Fruit fly (Drosophila melanogaster) whole organism, embryonic: ENCODE results near the gene sni.

Source experiments
- CG17568 ChIP-seq: fragments of 200-800 bp; sonication (Bioruptor generic); optimal IDR thresholded peaks from 2 replicates; lab custom pipeline; 2018; ENCODE audit warnings: missing biosample characterization, mild to moderate bottlenecking, missing genetic modification characterization, moderate library complexity
- CG3838 ChIP-seq: fragments of 200-800 bp; sonication (Bioruptor generic); optimal IDR thresholded peaks from 3 replicates; lab custom pipeline; 2016; ENCODE audit warnings: missing biosample characterization, missing genetic modification characterization
- CG3995 ChIP-seq: fragments of 200-800 bp; sonication (Bioruptor generic); optimal IDR thresholded peaks from 3 replicates; lab custom pipeline; 2016; ENCODE audit warnings: missing biosample characterization, missing genetic modification characterization
- CG4707 ChIP-seq: fragments of 200-800 bp; sonication (Bioruptor generic); optimal IDR thresholded peaks from 2 replicates; lab custom pipeline; 2018; ENCODE audit warnings: missing biosample characterization, mild to moderate bottlenecking, missing genetic modification characterization, moderate library complexity
- E2f1 ChIP-seq: fragments of 200-800 bp; sonication (Bioruptor generic); IDR thresholded peaks from 2 replicates; pipeline ENCODE4 v1.3.6; 2022; ENCODE audit warnings: missing biosample characterization, missing genetic modification characterization
- MESR4 ChIP-seq: fragments of 200-800 bp; sonication (Bioruptor generic); optimal IDR thresholded peaks from 2 replicates; lab custom pipeline; 2018; ENCODE audit warnings: missing biosample characterization, mild to moderate bottlenecking, missing genetic modification characterization, moderate library complexity
- Rfx ChIP-seq: fragments of 200-800 bp; sonication (Bioruptor generic); IDR thresholded peaks from 2 replicates; pipeline ENCODE4 v1.3.6; 2022; ENCODE audit warnings: missing biosample characterization, missing genetic modification characterization
- Sin3A ChIP-seq: fragments of >200 bp; optimal IDR thresholded peaks from 2 replicates; lab custom pipeline; 2018
- corto ChIP-seq: fragments of 200-800 bp; sonication (Bioruptor generic); optimal IDR thresholded peaks from 2 replicates; lab custom pipeline; 2016; ENCODE audit warnings: missing biosample characterization, mild to moderate bottlenecking, missing genetic modification characterization, moderate library complexity
- repo ChIP-seq: fragments of 200-800 bp; sonication (Bioruptor generic); optimal IDR thresholded peaks from 2 replicates; lab custom pipeline; 2016; ENCODE audit warnings: missing biosample characterization, missing genetic modification characterization
- stwl ChIP-seq: fragments of 200-800 bp; sonication (Bioruptor generic); optimal IDR thresholded peaks from 3 replicates; lab custom pipeline; 2018; ENCODE audit warnings: missing biosample characterization, mild to moderate bottlenecking, missing genetic modification characterization, moderate library complexity
- unc-4 ChIP-seq: fragments of 200-800 bp; sonication (Bioruptor generic); IDR thresholded peaks from 2 replicates; pipeline ENCODE4 v1.3.6; 2022; ENCODE audit warnings: missing biosample characterization, missing genetic modification characterization; ENCODE audit not compliant: partially characterized antibody
- wek ChIP-seq: fragments of 200-800 bp; sonication (Bioruptor generic); optimal IDR thresholded peaks from 3 replicates; lab custom pipeline; 2018; ENCODE audit warnings: missing biosample characterization, mild to moderate bottlenecking, missing genetic modification characterization, moderate library complexity

DNA sequence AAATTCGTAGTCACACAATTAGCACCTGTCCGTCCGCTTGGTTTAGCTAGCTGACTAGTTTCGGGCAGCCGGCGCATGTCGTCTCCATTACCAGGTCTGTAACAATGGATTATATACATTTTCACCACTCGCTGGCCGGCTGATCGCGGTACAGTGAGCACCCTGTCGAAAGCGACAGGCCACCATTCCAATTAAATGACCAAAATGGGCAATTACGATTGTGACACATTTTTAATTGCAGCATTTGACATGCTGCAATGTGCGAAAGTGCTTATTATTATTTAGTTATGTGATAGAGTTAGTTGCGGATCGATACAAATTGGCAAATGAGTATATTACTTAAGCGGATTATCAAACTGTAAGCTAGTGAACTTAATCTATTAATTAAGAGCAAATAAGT is 19.4 kb upstream of the sni start:
- no peak for TF ChIP-seq repo
- TF ChIP-seq CG4707 (GFP tag; lab: Kevin White, UChicago), result no peak
- no peak for TF ChIP-seq wek (GFP tag; lab: Kevin White, UChicago)
- no peak for TF ChIP-seq Rfx (GFP tag; lab: Robert Waterston, UW)
- no peak for TF ChIP-seq E2f1 (GFP tag; lab: Robert Waterston, UW)
- no peak for TF ChIP-seq CG3995 (GFP tag; lab: Kevin White, UChicago)
- TF ChIP-seq Sin3A (lab: Kevin White, UChicago), result no peak
- no peak for TF ChIP-seq corto (GFP tag; lab: Kevin White, UChicago)
- no peak for TF ChIP-seq CG3838 (GFP tag; lab: Kevin White, UChicago)
- TF ChIP-seq CG17568 (GFP tag; lab: Kevin White, UChicago), result no peak
- no peak for TF ChIP-seq MESR4 (GFP tag; lab: Kevin White, UChicago)
- TF ChIP-seq unc-4 (GFP tag; lab: Robert Waterston, UW), result no peak
- no peak for TF ChIP-seq stwl (tag; lab: Kevin White, UChicago)
